Worm (Caenorhabditis elegans): ENCODE data around the gene lab-2.
A peak's percentile ranks its signal among the peaks of the same experiment; 100 is the strongest.

Gene lab-2

ce11 chrIII:7369394-7370024 lies 40.1 kb upstream of the lab-2 start (continued):
- TF ChIP-seq F39B2.1 (GFP tag; IDR thresholded peaks at IDR 0.05) (no peak), madf-6 (GFP tag; IDR thresholded peaks at IDR 0.05) (no peak), K12H6.12 (tag; optimal IDR thresholded peaks at IDR 0.05) (no peak), dpl-1 (GFP tag; optimal IDR thresholded peaks at IDR 0.05) (no peak), rcor-1 (GFP tag; IDR thresholded peaks at IDR 0.05) (no peak), ZK185.1 (tag; optimal IDR thresholded peaks at IDR 0.05; ENCODE audit: poor library complexity, severe bottlenecking) (no peak), hmg-20 (GFP tag; IDR thresholded peaks at IDR 0.05) (no peak), unc-62 (GFP tag; optimal IDR thresholded peaks at IDR 0.05) (no peak), lir-1 (GFP tag; conservative IDR thresholded peaks at IDR 0.05) (no peak), ceh-100 (GFP tag; IDR thresholded peaks at IDR 0.05) (no peak), zim-3 (tag; optimal IDR thresholded peaks at IDR 0.05) (no peak), rec-8 (tag; optimal IDR thresholded peaks at IDR 0.05) (no peak), nhr-120 (GFP tag; IDR thresholded peaks at IDR 0.05) (no peak), sdz-38 (tag; optimal IDR thresholded peaks at IDR 0.05) (no peak), attf-6 (GFP tag; IDR thresholded peaks at IDR 0.05) (no peak), B0035.1 (tag; optimal IDR thresholded peaks at IDR 0.05) (no peak), athp-1 (tag; optimal IDR thresholded peaks at IDR 0.05) (no peak), mcd-1 (GFP tag; IDR thresholded peaks at IDR 0.05) (no peak), tbx-9 (tag; optimal IDR thresholded peaks at IDR 0.05; ENCODE audit: borderline replicate concordance) (no peak), T07F8.4 (tag; optimal IDR thresholded peaks at IDR 0.05) (no peak), lin-54 (GFP tag; optimal IDR thresholded peaks at IDR 0.05) (no peak), lsl-1 (GFP tag; optimal IDR thresholded peaks at IDR 0.05) (no peak), F22D6.2 (tag; optimal IDR thresholded peaks at IDR 0.05) (no peak), D2030.7 (GFP tag; IDR thresholded peaks at IDR 0.05) (no peak), nfya-2 (GFP tag; IDR thresholded peaks at IDR 0.05) (no peak), F57C9.4 (tag; optimal IDR thresholded peaks at IDR 0.05) (peak; percentile 45), ekl-4 (GFP tag; IDR thresholded peaks at IDR 0.05) (no peak), nhr-90 (tag; optimal IDR thresholded peaks at IDR 0.05) (no peak), F10E7.11 (tag; optimal IDR thresholded peaks at IDR 0.05) (no peak), hmg-1.2 (GFP tag; IDR thresholded peaks at IDR 0.05) (no peak), egrh-3 (GFP tag; IDR thresholded peaks at IDR 0.05) (no peak), F49E8.2 (tag; optimal IDR thresholded peaks at IDR 0.05; ENCODE audit: insufficient read depth) (no peak), ztf-6 (GFP tag; IDR thresholded peaks at IDR 0.05) (no peak), lsy-27 (tag; optimal IDR thresholded peaks at IDR 0.05; ENCODE audit: borderline replicate concordance, insufficient read depth) (no peak), Y95B8A.8 (GFP tag; IDR thresholded peaks at IDR 0.05) (0 out of 2 replicates have a peak, but pooled peaks have one; percentile 11), ama-1 (optimal IDR thresholded peaks at IDR 0.05) (peak; percentile 41), ama-1 (GFP tag; optimal IDR thresholded peaks at IDR 0.05) (no peak), hlh-26 (GFP tag; conservative IDR thresholded peaks at IDR 0.05) (no peak), let-526 (GFP tag; IDR thresholded peaks at IDR 0.05) (no peak), pha-4 (tag; optimal IDR thresholded peaks at IDR 0.05) (no peak), sea-2 (GFP tag; IDR thresholded peaks at IDR 0.05) (no peak), ztf-22 (GFP tag; optimal IDR thresholded peaks at IDR 0.05) (no peak), mxl-1 (tag; optimal IDR thresholded peaks at IDR 0.05) (no peak), snpc-1.3 (tag; optimal IDR thresholded peaks at IDR 0.05; ENCODE audit: insufficient read depth) (no peak), bed-1 (GFP tag; IDR thresholded peaks at IDR 0.05) (no peak), dpff-1 (tag; optimal IDR thresholded peaks at IDR 0.05) (no peak), aptf-2 (GFP tag; conservative IDR thresholded peaks at IDR 0.05) (no peak), ceh-27 (GFP tag; optimal IDR thresholded peaks at IDR 0.05) (no peak)
